Comparison of ENCODE assay signal across 1 fruit fly cellular context in genomic region chrX:14882536-14883118, dm6.
A peak's percentile ranks its signal among the peaks of the same experiment; 100 is the strongest.
TF ChIP-seq lines count a peak whose summit lies in the region.

CG45064 (minus strand) TSS chrX:14882586.
CG45065 (minus strand) TSS chrX:14882586.

TF ChIP-seq in whole organism, embryonic, 481 proteins besides CTCF, POLR2A, EP300 and RAD21 (continued from another document and continues in another):
- peak; percentile 63 for TF ChIP-seq Myb (GFP tag; optimal IDR thresholded peaks at IDR 0.05; lab: Kevin White, UChicago)
- peak; percentile 88 for TF ChIP-seq Rx (GFP tag; IDR thresholded peaks at IDR 0.05; lab: Robert Waterston, UW)
- TF ChIP-seq chinmo (GFP tag; IDR thresholded peaks at IDR 0.05; lab: Robert Waterston, UW; ENCODE audit: partially characterized antibody) = no peak
- TF ChIP-seq Aef1 (GFP tag; IDR thresholded peaks at IDR 0.05; lab: Robert Waterston, UW) = peak; percentile 69
- no peak for TF ChIP-seq CkIIα-i1 (GFP tag; IDR thresholded peaks at IDR 0.05; lab: Robert Waterston, UW)
- TF ChIP-seq CG9797 (GFP tag; optimal IDR thresholded peaks at IDR 0.05; lab: Kevin White, UChicago) = no peak
- peak; percentile 94 for TF ChIP-seq CG1603 (tag; optimal IDR thresholded peaks at IDR 0.05; lab: Kevin White, UChicago)
- peak; percentile 81 for TF ChIP-seq lmd (GFP tag; IDR thresholded peaks at IDR 0.05; lab: Robert Waterston, UW)
- TF ChIP-seq CG8765 (GFP tag; IDR thresholded peaks at IDR 0.05; lab: Robert Waterston, UW) = no peak
- TF ChIP-seq CG7839 (tag; optimal IDR thresholded peaks at IDR 0.05; lab: Kevin White, UChicago) = peak; percentile 89
- peak; percentile 86 for TF ChIP-seq H15 (GFP tag; IDR thresholded peaks at IDR 0.05; lab: Robert Waterston, UW)
- no peak for TF ChIP-seq Kr (GFP tag; optimal IDR thresholded peaks at IDR 0.05; lab: Kevin White, UChicago)
- TF ChIP-seq hbn (GFP tag; IDR thresholded peaks at IDR 0.05; lab: Robert Waterston, UW; ENCODE audit: partially characterized antibody) = no peak
- TF ChIP-seq Atf6 (GFP tag; IDR thresholded peaks at IDR 0.05; lab: Robert Waterston, UW) = peak; percentile 72; the same call in 1 of the 2 replicates
- no peak for TF ChIP-seq C15 (GFP tag; IDR thresholded peaks at IDR 0.05; lab: Robert Waterston, UW)
- peak; percentile 77 for TF ChIP-seq tx (GFP tag; optimal IDR thresholded peaks at IDR 0.05; lab: Kevin White, UChicago)
- TF ChIP-seq p53 (GFP tag; optimal IDR thresholded peaks at IDR 0.05; lab: Kevin White, UChicago) = peak; percentile 59
- no peak for TF ChIP-seq CG7745 (tag; optimal IDR thresholded peaks at IDR 0.05; lab: Kevin White, UChicago)
- no peak for TF ChIP-seq lov (optimal IDR thresholded peaks at IDR 0.05; lab: Kevin White, UChicago)
- no peak; the same call in 1 of the 3 replicates for TF ChIP-seq lov (GFP tag; IDR thresholded peaks at IDR 0.05; lab: Robert Waterston, UW)
- no peak for TF ChIP-seq schlank (tag; optimal IDR thresholded peaks at IDR 0.05; lab: Kevin White, UChicago)
- peak; percentile 79 for TF ChIP-seq CG10147 (GFP tag; optimal IDR thresholded peaks at IDR 0.05; lab: Kevin White, UChicago)
- peak; percentile 81 for TF ChIP-seq D19A (tag; optimal IDR thresholded peaks at IDR 0.05; lab: Kevin White, UChicago)
- peak; percentile 47 for TF ChIP-seq CG12104 (GFP tag; optimal IDR thresholded peaks at IDR 0.05; lab: Kevin White, UChicago)
- peak; percentile 92 for TF ChIP-seq CG11504 (tag; optimal IDR thresholded peaks at IDR 0.05; lab: Kevin White, UChicago)
- peak; percentile 68 for TF ChIP-seq CG10654 (GFP tag; optimal IDR thresholded peaks at IDR 0.05; lab: Kevin White, UChicago)
- TF ChIP-seq HLH4C (GFP tag; IDR thresholded peaks at IDR 0.05; lab: Robert Waterston, UW; ENCODE audit: partially characterized antibody) = no peak
- peak; percentile 78 for TF ChIP-seq CG16863 (GFP tag; optimal IDR thresholded peaks at IDR 0.05; lab: Kevin White, UChicago)
- peak; percentile 72; the same call in 1 of the 2 replicates for TF ChIP-seq CG32767 (GFP tag; IDR thresholded peaks at IDR 0.05; lab: Robert Waterston, UW)
- TF ChIP-seq CG33557 (GFP tag; optimal IDR thresholded peaks at IDR 0.05; lab: Kevin White, UChicago) = no peak
- TF ChIP-seq CG32772 (GFP tag; IDR thresholded peaks at IDR 0.05; lab: Robert Waterston, UW) = peak; percentile 83
- peak; percentile 81 for TF ChIP-seq HLH54F (GFP tag; optimal IDR thresholded peaks at IDR 0.05; lab: Kevin White, UChicago)
- no peak for TF ChIP-seq Tbp (GFP tag; optimal IDR thresholded peaks at IDR 0.05; lab: Kevin White, UChicago)
- peak; percentile 48 for TF ChIP-seq CG6272 (GFP tag; IDR thresholded peaks at IDR 0.05; lab: Robert Waterston, UW)
- peak; percentile 52 for TF ChIP-seq Max (GFP tag; optimal IDR thresholded peaks at IDR 0.05; lab: Kevin White, UChicago)
- peak; percentile 76 for TF ChIP-seq CG10267 (tag; optimal IDR thresholded peaks at IDR 0.05; lab: Kevin White, UChicago)
- peak; percentile 88 for TF ChIP-seq CG17361 (GFP tag; IDR thresholded peaks at IDR 0.05; lab: Robert Waterston, UW)
- peak; percentile 84 for TF ChIP-seq Ssrp (tag; optimal IDR thresholded peaks at IDR 0.05; lab: Kevin White, UChicago)
- no peak; the same call in 1 of the 2 replicates for TF ChIP-seq Ravus (GFP tag; IDR thresholded peaks at IDR 0.05; lab: Robert Waterston, UW)
- peak; percentile 92 for TF ChIP-seq oc (tag; optimal IDR thresholded peaks at IDR 0.05; lab: Kevin White, UChicago)
- TF ChIP-seq CG18599 (GFP tag; optimal IDR thresholded peaks at IDR 0.05; lab: Kevin White, UChicago) = peak; percentile 81
- peak; percentile 26 for TF ChIP-seq dmrt11E (tag; optimal IDR thresholded peaks at IDR 0.05; lab: Kevin White, UChicago)
- TF ChIP-seq jigr1 (GFP tag; IDR thresholded peaks at IDR 0.05; lab: Robert Waterston, UW) = peak; percentile 74; the same call in 2 of the 3 replicates
- TF ChIP-seq CG9876 (GFP tag; optimal IDR thresholded peaks at IDR 0.05; lab: Kevin White, UChicago) = peak; percentile 45
- TF ChIP-seq CG11093 (GFP tag; IDR thresholded peaks at IDR 0.05; lab: Robert Waterston, UW) = peak; percentile 76
- TF ChIP-seq CG42726 (GFP tag; IDR thresholded peaks at IDR 0.05; lab: Robert Waterston, UW; ENCODE audit: partially characterized antibody) = no peak
- TF ChIP-seq sna (GFP tag; IDR thresholded peaks at IDR 0.05; lab: Robert Waterston, UW; ENCODE audit: partially characterized antibody) = no peak
- peak; percentile 69 for TF ChIP-seq NK7.1 (GFP tag; optimal IDR thresholded peaks at IDR 0.05; lab: Kevin White, UChicago)
- peak; percentile 84 for TF ChIP-seq run (tag; optimal IDR thresholded peaks at IDR 0.05; lab: Kevin White, UChicago)
- TF ChIP-seq crc (GFP tag; optimal IDR thresholded peaks at IDR 0.05; lab: Kevin White, UChicago) = peak; percentile 72
- TF ChIP-seq CG17328 (GFP tag; IDR thresholded peaks at IDR 0.05; lab: Robert Waterston, UW) = peak; percentile 87
- TF ChIP-seq br (optimal IDR thresholded peaks at IDR 0.05; lab: Kevin White, UChicago) = no peak
- TF ChIP-seq vfl (GFP tag; optimal IDR thresholded peaks at IDR 0.05; lab: Kevin White, UChicago) = peak; percentile 62
- peak; percentile 73 for TF ChIP-seq btn (GFP tag; optimal IDR thresholded peaks at IDR 0.05; lab: Kevin White, UChicago)
- peak; percentile 32 for TF ChIP-seq Sry-β (GFP tag; optimal IDR thresholded peaks at IDR 0.05; lab: Kevin White, UChicago)
- TF ChIP-seq CG3281 (GFP tag; optimal IDR thresholded peaks at IDR 0.05; lab: Kevin White, UChicago) = peak; percentile 69
- TF ChIP-seq CG15011 (GFP tag; optimal IDR thresholded peaks at IDR 0.05; lab: Kevin White, UChicago) = peak; percentile 58
- TF ChIP-seq Med (GFP tag; lab: Kevin White, UChicago) = peak; percentile 97
- TF ChIP-seq ATbp (GFP tag; optimal IDR thresholded peaks at IDR 0.05; lab: Kevin White, UChicago) = peak; percentile 93
- peak; percentile 82 for TF ChIP-seq org-1 (GFP tag; optimal IDR thresholded peaks at IDR 0.05; lab: Kevin White, UChicago)
- peak; percentile 53 for TF ChIP-seq CrebB (tag; optimal IDR thresholded peaks at IDR 0.05; lab: Kevin White, UChicago)
- peak; percentile 85 for TF ChIP-seq CG12769 (tag; optimal IDR thresholded peaks at IDR 0.05; lab: Kevin White, UChicago)
- TF ChIP-seq gcm (GFP tag; optimal IDR thresholded peaks at IDR 0.05; lab: Kevin White, UChicago) = peak; percentile 84
- TF ChIP-seq CG1647 (GFP tag; optimal IDR thresholded peaks at IDR 0.05; lab: Kevin White, UChicago) = peak; percentile 66
- TF ChIP-seq CG12071 (GFP tag; optimal IDR thresholded peaks at IDR 0.05; lab: Kevin White, UChicago) = peak; percentile 83
- TF ChIP-seq CG12299 (tag; optimal IDR thresholded peaks at IDR 0.05; lab: Kevin White, UChicago) = peak; percentile 22
- peak; percentile 73 for TF ChIP-seq Atf-2 (GFP tag; optimal IDR thresholded peaks at IDR 0.05; lab: Kevin White, UChicago)
- peak; percentile 57 for TF ChIP-seq Hmx (GFP tag; optimal IDR thresholded peaks at IDR 0.05; lab: Kevin White, UChicago)
- TF ChIP-seq fd3F (GFP tag; optimal IDR thresholded peaks at IDR 0.05; lab: Kevin White, UChicago) = peak; percentile 24
- peak; percentile 71 for TF ChIP-seq CG12659 (GFP tag; optimal IDR thresholded peaks at IDR 0.05; lab: Kevin White, UChicago)
- TF ChIP-seq sc (optimal IDR thresholded peaks at IDR 0.05; lab: Kevin White, UChicago) = no peak
- peak; percentile 70 for TF ChIP-seq sc (GFP tag; optimal IDR thresholded peaks at IDR 0.05; lab: Kevin White, UChicago)
- TF ChIP-seq dm (GFP tag; optimal IDR thresholded peaks at IDR 0.05; lab: Kevin White, UChicago) = peak; percentile 38
- no peak for TF ChIP-seq Opbp (GFP tag; IDR thresholded peaks at IDR 0.05; lab: Robert Waterston, UW; ENCODE audit: partially characterized antibody)
- TF ChIP-seq CG4707 (GFP tag; optimal IDR thresholded peaks at IDR 0.05; lab: Kevin White, UChicago) = peak; percentile 78
- TF ChIP-seq CG8359 (GFP tag; optimal IDR thresholded peaks at IDR 0.05; lab: Kevin White, UChicago; ENCODE audit: borderline replicate concordance) = peak; percentile 45
- peak; percentile 67 for TF ChIP-seq fu2 (GFP tag; optimal IDR thresholded peaks at IDR 0.05; lab: Kevin White, UChicago)
- TF ChIP-seq gro (GFP tag; optimal IDR thresholded peaks at IDR 0.05; lab: Kevin White, UChicago) = peak; percentile 35
- peak; percentile 49 for TF ChIP-seq CG13296 (GFP tag; optimal IDR thresholded peaks at IDR 0.05; lab: Kevin White, UChicago)
- peak; percentile 66 for TF ChIP-seq CG3163 (GFP tag; optimal IDR thresholded peaks at IDR 0.05; lab: Kevin White, UChicago)
- no peak for TF ChIP-seq Doc2 (GFP tag; IDR thresholded peaks at IDR 0.05; lab: Robert Waterston, UW)
- TF ChIP-seq Oaz (GFP tag; IDR thresholded peaks at IDR 0.05; lab: Robert Waterston, UW) = no peak; the same call in 1 of the 2 replicates
- TF ChIP-seq CG31224 (GFP tag; IDR thresholded peaks at IDR 0.05; lab: Robert Waterston, UW) = peak; percentile 37; the same call in 1 of the 2 replicates
- peak; percentile 46; the same call in 1 of the 2 replicates for TF ChIP-seq CG14667 (GFP tag; IDR thresholded peaks at IDR 0.05; lab: Robert Waterston, UW)
- TF ChIP-seq CG7357 (GFP tag; IDR thresholded peaks at IDR 0.05; lab: Robert Waterston, UW) = peak; percentile 73
- TF ChIP-seq Poxn (GFP tag; IDR thresholded peaks at IDR 0.05; lab: Robert Waterston, UW) = no peak
- peak; percentile 27 for TF ChIP-seq CG3995 (GFP tag; optimal IDR thresholded peaks at IDR 0.05; lab: Kevin White, UChicago)
- peak; percentile 66 for TF ChIP-seq BtbVII (GFP tag; optimal IDR thresholded peaks at IDR 0.05; lab: Kevin White, UChicago)
- TF ChIP-seq vnd (GFP tag; IDR thresholded peaks at IDR 0.05; lab: Robert Waterston, UW; ENCODE audit: partially characterized antibody) = no peak
- TF ChIP-seq CG1024 (GFP tag; IDR thresholded peaks at IDR 0.05; lab: Robert Waterston, UW) = peak; percentile 75
- peak; percentile 89 for TF ChIP-seq zfh1 (GFP tag; IDR thresholded peaks at IDR 0.05; lab: Robert Waterston, UW)
- peak; percentile 81 for TF ChIP-seq az2 (GFP tag; optimal IDR thresholded peaks at IDR 0.05; lab: Kevin White, UChicago)
- peak in 1 of 3 experiments; percentile 79 for TF ChIP-seq lola (GFP tag; optimal IDR thresholded peaks at IDR 0.05; lab: Kevin White, UChicago)
- peak; percentile 71 for TF ChIP-seq CG1602 (GFP tag; optimal IDR thresholded peaks at IDR 0.05; lab: Kevin White, UChicago)
- TF ChIP-seq CG10209 (GFP tag; optimal IDR thresholded peaks at IDR 0.05; lab: Kevin White, UChicago) = peak; percentile 79
- TF ChIP-seq CG1233 (GFP tag; optimal IDR thresholded peaks at IDR 0.05; lab: Kevin White, UChicago) = peak; percentile 63
- peak; percentile 14 for TF ChIP-seq CG10565 (GFP tag; optimal IDR thresholded peaks at IDR 0.05; lab: Kevin White, UChicago)
- TF ChIP-seq pum (GFP tag; optimal IDR thresholded peaks at IDR 0.05; lab: Kevin White, UChicago) = peak; percentile 86
- no peak for TF ChIP-seq Dref (GFP tag; IDR thresholded peaks at IDR 0.05; lab: Robert Waterston, UW)
- TF ChIP-seq CG10959 (GFP tag; IDR thresholded peaks at IDR 0.05; lab: Robert Waterston, UW) = no peak
- TF ChIP-seq PHDP (tag; optimal IDR thresholded peaks at IDR 0.05; lab: Kevin White, UChicago) = peak; percentile 84
- TF ChIP-seq knrl (GFP tag; IDR thresholded peaks at IDR 0.05; lab: Robert Waterston, UW; ENCODE audit: partially characterized antibody) = no peak
- TF ChIP-seq NC2β (GFP tag; optimal IDR thresholded peaks at IDR 0.05; lab: Kevin White, UChicago) = peak; percentile 73
- no peak for TF ChIP-seq hth (optimal IDR thresholded peaks at IDR 0.05; lab: Kevin White, UChicago)
- TF ChIP-seq pita (GFP tag; optimal IDR thresholded peaks at IDR 0.05; lab: Kevin White, UChicago) = no peak
- TF ChIP-seq eve (GFP tag; optimal IDR thresholded peaks at IDR 0.05; lab: Kevin White, UChicago) = peak in 1 of 2 experiments; percentile 95
- peak; percentile 78 for TF ChIP-seq CG11723 (GFP tag; optimal IDR thresholded peaks at IDR 0.05; lab: Kevin White, UChicago)
- peak; percentile 56 for TF ChIP-seq CG18764 (GFP tag; optimal IDR thresholded peaks at IDR 0.05; lab: Kevin White, UChicago)
- TF ChIP-seq jumu (GFP tag; optimal IDR thresholded peaks at IDR 0.05; lab: Kevin White, UChicago) = peak; percentile 78
- TF ChIP-seq chif (GFP tag; optimal IDR thresholded peaks at IDR 0.05; lab: Kevin White, UChicago) = peak; percentile 70 to 84
- no peak for TF ChIP-seq GATAe (GFP tag; conservative IDR thresholded peaks at IDR 0.05; lab: Robert Waterston, UW)
- TF ChIP-seq scrt (GFP tag; optimal IDR thresholded peaks at IDR 0.05; lab: Kevin White, UChicago) = peak; percentile 69
- peak; percentile 79 for TF ChIP-seq CG2120 (GFP tag; optimal IDR thresholded peaks at IDR 0.05; lab: Kevin White, UChicago)
- TF ChIP-seq nom (GFP tag; optimal IDR thresholded peaks at IDR 0.05; lab: Kevin White, UChicago) = no peak
- TF ChIP-seq Dad (GFP tag; optimal IDR thresholded peaks at IDR 0.05; lab: Kevin White, UChicago) = peak; percentile 70
- TF ChIP-seq bowl (GFP tag; IDR thresholded peaks at IDR 0.05; lab: Robert Waterston, UW) = peak; percentile 51; the same call in 1 of the 2 replicates
- TF ChIP-seq al (GFP tag; IDR thresholded peaks at IDR 0.05; lab: Robert Waterston, UW) = peak; percentile 50
- TF ChIP-seq CG11247 (GFP tag; IDR thresholded peaks at IDR 0.05; lab: Robert Waterston, UW) = peak; percentile 56; the same call in 1 of the 2 replicates
- no peak for TF ChIP-seq TFAM (GFP tag; optimal IDR thresholded peaks at IDR 0.05; lab: Kevin White, UChicago)
- peak; percentile 76 for TF ChIP-seq Antp (GFP tag; optimal IDR thresholded peaks at IDR 0.05; lab: Kevin White, UChicago)
- peak; percentile 74 for TF ChIP-seq CG3407 (GFP tag; optimal IDR thresholded peaks at IDR 0.05; lab: Kevin White, UChicago)
- peak; percentile 29 for TF ChIP-seq CG8290 (GFP tag; optimal IDR thresholded peaks at IDR 0.05; lab: Kevin White, UChicago)
- peak in 1 of 2 experiments; percentile 88 for TF ChIP-seq CG8290 (tag; optimal IDR thresholded peaks at IDR 0.05; lab: Kevin White, UChicago)
- peak; percentile 84 for TF ChIP-seq nerfin-1 (tag; optimal IDR thresholded peaks at IDR 0.05; lab: Kevin White, UChicago)
- peak; percentile 68 for TF ChIP-seq CG33213 (GFP tag; optimal IDR thresholded peaks at IDR 0.05; lab: Kevin White, UChicago)
- TF ChIP-seq sr (GFP tag; IDR thresholded peaks at IDR 0.05; lab: Robert Waterston, UW) = peak; percentile 74; the same call in 1 of the 3 replicates
- peak; percentile 83 for TF ChIP-seq Camta (GFP tag; optimal IDR thresholded peaks at IDR 0.05; lab: Kevin White, UChicago)
- TF ChIP-seq Chrac-16 (GFP tag; optimal IDR thresholded peaks at IDR 0.05; lab: Kevin White, UChicago) = peak; percentile 64
- peak; percentile 74 for TF ChIP-seq onecut (GFP tag; IDR thresholded peaks at IDR 0.05; lab: Robert Waterston, UW)
- peak; percentile 75 for TF ChIP-seq nau (GFP tag; optimal IDR thresholded peaks at IDR 0.05; lab: Kevin White, UChicago)
